Worm (Caenorhabditis elegans) whole organism, L1 larva: ENCODE results near the gene rmd-1.

Experiments used
- lin-13 ChIP-seq: fragments of 150-350 bp; optimal IDR thresholded peaks from 2 replicates; lab custom pipeline; 2014; ENCODE audit warnings: missing biosample characterization, missing genetic modification reagents, missing genetic modification characterization
- nhr-19 ChIP-seq: fragments of 200-800 bp; sonication (Bioruptor generic); conservative IDR thresholded peaks from 2 replicates; pipeline ENCODE4 v1.3.6; 2022; ENCODE audit warnings: missing genetic modification characterization, missing compliant biosample characterization

- TF ChIP-seq nhr-19 (no peak; the same call in 1 of the 2 replicates), lin-13 (no peak)
Observed at ce11 chrIII:9752852-9753251, 6.0 kb upstream of the rmd-1 start, which contains the start of gene ech-6.
